Fruit fly (Drosophila melanogaster) whole organism, embryonic: ENCODE data around the gene gig.
A peak's percentile ranks its signal among the peaks of the same experiment; 100 is the strongest.

Experiments used
- Abd-B ChIP-seq: fragments of 200-800 bp; sonication (Bioruptor generic); optimal IDR thresholded peaks from 2 replicates; lab custom pipeline; 2018; ENCODE audit warnings: missing biosample characterization, mild to moderate bottlenecking, missing genetic modification characterization, moderate library complexity
- Atf3 ChIP-seq: fragments of 200-800 bp; sonication (Bioruptor generic); optimal IDR thresholded peaks from 3 replicates; lab custom pipeline; 2016; ENCODE audit warnings: missing biosample characterization, missing genetic modification characterization
- CG10321 ChIP-seq: fragments of 200-800 bp; sonication (Bioruptor generic); IDR thresholded peaks from 2 replicates; pipeline ENCODE4 v1.3.6; 2022; ENCODE audit warnings: missing biosample characterization, missing genetic modification characterization
- CG10654 ChIP-seq: fragments of 200-800 bp; sonication (Bioruptor generic); optimal IDR thresholded peaks from 2 replicates; lab custom pipeline; 2016; ENCODE audit warnings: missing biosample characterization, missing genetic modification characterization
- CG11504 ChIP-seq: fragments of 200-800 bp; sonication (Bioruptor generic); optimal IDR thresholded peaks from 3 replicates; lab custom pipeline; 2019; ENCODE audit warnings: missing biosample characterization, mild to moderate bottlenecking, missing genetic modification characterization, moderate library complexity
- CG13296 ChIP-seq: fragments of 200-800 bp; sonication (Bioruptor generic); optimal IDR thresholded peaks from 3 replicates; lab custom pipeline; 2018; ENCODE audit warnings: missing biosample characterization, mild to moderate bottlenecking, missing genetic modification characterization
- CG14014 ChIP-seq: fragments of 200-800 bp; sonication (Bioruptor generic); IDR thresholded peaks from 2 replicates; pipeline ENCODE4 v1.3.6; 2022; ENCODE audit warnings: missing biosample characterization, missing genetic modification characterization
- CG15601 ChIP-seq: fragments of 200-800 bp; sonication (Bioruptor generic); optimal IDR thresholded peaks from 3 replicates; lab custom pipeline; 2019; ENCODE audit warnings: missing biosample characterization, mild to moderate bottlenecking, missing genetic modification characterization, moderate library complexity
- CG15696 ChIP-seq: fragments of 200-800 bp; sonication (Bioruptor generic); optimal IDR thresholded peaks from 2 replicates; lab custom pipeline; 2019; ENCODE audit warnings: missing biosample characterization, mild to moderate bottlenecking, missing genetic modification characterization, moderate library complexity
- CG16779 ChIP-seq: fragments of 200-800 bp; sonication (Bioruptor generic); IDR thresholded peaks from 2 replicates; pipeline ENCODE4 v1.3.6; 2022; ENCODE audit warnings: missing biosample characterization, missing genetic modification characterization
- CG17359 ChIP-seq: fragments of 200-800 bp; sonication (Bioruptor generic); optimal IDR thresholded peaks from 3 replicates; lab custom pipeline; 2018; ENCODE audit warnings: missing biosample characterization, mild to moderate bottlenecking, missing genetic modification characterization, moderate library complexity
- CG17361 ChIP-seq: fragments of 200-800 bp; sonication (Bioruptor generic); IDR thresholded peaks from 3 replicates; pipeline ENCODE4 v1.3.6; 2022; ENCODE audit warnings: missing biosample characterization, missing genetic modification characterization
- CG17385 ChIP-seq: fragments of 200-800 bp; sonication (Bioruptor generic); optimal IDR thresholded peaks from 3 replicates; lab custom pipeline; 2018; ENCODE audit warnings: missing biosample characterization, mild to moderate bottlenecking, missing genetic modification characterization
- CG17829 ChIP-seq: fragments of 200-800 bp; optimal IDR thresholded peaks from 2 replicates; lab custom pipeline; 2019; ENCODE audit warnings: missing biosample characterization, mild to moderate bottlenecking, missing genetic modification characterization, moderate library complexity
- CG32767 ChIP-seq: fragments of 200-800 bp; sonication (Bioruptor generic); IDR thresholded peaks from 2 replicates; pipeline ENCODE4 v1.3.6; 2022; ENCODE audit warnings: missing biosample characterization, missing genetic modification characterization
- CG3726 ChIP-seq: fragments of 200-800 bp; sonication (Bioruptor generic); IDR thresholded peaks from 3 replicates; pipeline ENCODE4, ENCODE4 v1.3.6; 2022; ENCODE audit warnings: missing biosample characterization, missing genetic modification characterization
- CG4282 ChIP-seq: fragments of 200-800 bp; sonication (Bioruptor generic); optimal IDR thresholded peaks from 2 replicates; lab custom pipeline; 2016; ENCODE audit warnings: missing biosample characterization, missing genetic modification characterization
- CG4328 ChIP-seq: fragments of 200-800 bp; sonication (Bioruptor generic); optimal IDR thresholded peaks from 3 replicates; lab custom pipeline; 2017; ENCODE audit warnings: missing biosample characterization, missing genetic modification reagents, missing genetic modification characterization
- CG4404 ChIP-seq: fragments of 200-800 bp; sonication (Bioruptor generic); IDR thresholded peaks from 2 replicates; pipeline ENCODE4 v1.3.6; 2022; ENCODE audit warnings: missing biosample characterization, missing genetic modification characterization
- CG4424 ChIP-seq: fragments of 200-800 bp; sonication (Bioruptor generic); optimal IDR thresholded peaks from 3 replicates; lab custom pipeline; 2016; ENCODE audit warnings: missing biosample characterization, missing genetic modification characterization
- CG9609 ChIP-seq: fragments of 200-800 bp; sonication (Bioruptor generic); optimal IDR thresholded peaks from 3 replicates; lab custom pipeline; 2016; ENCODE audit warnings: missing biosample characterization, missing genetic modification characterization
- Camta ChIP-seq: fragments of 200-800 bp; sonication (Bioruptor generic); optimal IDR thresholded peaks from 2 replicates; lab custom pipeline; 2016; ENCODE audit warnings: missing biosample characterization, missing genetic modification characterization
- D ChIP-seq, 2 experiments: fragments of 200-800 bp in 1 of 2; fragments of >200 bp in 1 of 2; sonication (Bioruptor generic) in 1 of 2; optimal IDR thresholded peaks; 2 replicates in 1 of 2; 3 replicates in 1 of 2; lab custom pipeline; 2017; ENCODE audit warnings: mild to moderate bottlenecking in 1 of 2, missing biosample characterization in 1 of 2, missing genetic modification characterization in 1 of 2, missing genetic modification reagents in 1 of 2
- Dip3 ChIP-seq: fragments of 200-800 bp; sonication (Bioruptor generic); optimal IDR thresholded peaks from 3 replicates; lab custom pipeline; 2016; ENCODE audit warnings: missing biosample characterization, missing genetic modification characterization
- Ets65A ChIP-seq: fragments of 200-800 bp; sonication (Bioruptor generic); peaks from one replicate; lab custom pipeline; 2016; ENCODE audit warnings: missing biosample characterization, missing genetic modification characterization
- Fer1 ChIP-seq: fragments of 200-800 bp; sonication (Bioruptor generic); optimal IDR thresholded peaks from 2 replicates; lab custom pipeline; 2017; ENCODE audit warnings: missing biosample characterization, mild to moderate bottlenecking, missing genetic modification characterization
- HHEX ChIP-seq: fragments of 200-800 bp; sonication (Bioruptor generic); optimal IDR thresholded peaks from 3 replicates; lab custom pipeline; 2017; ENCODE audit warnings: missing biosample characterization, mild to moderate bottlenecking, missing genetic modification characterization, missing genetic modification reagents
- HLH3B ChIP-seq: fragments of 200-800 bp; sonication (Bioruptor generic); IDR thresholded peaks from 2 replicates; pipeline ENCODE4 v1.3.6; 2022; ENCODE audit warnings: missing biosample characterization, missing genetic modification characterization
- NFAT ChIP-seq: fragments of 200-800 bp; sonication (Bioruptor generic); IDR thresholded peaks from 2 replicates; pipeline ENCODE4 v1.3.6; 2022; ENCODE audit warnings: missing biosample characterization, missing genetic modification characterization
- Oli ChIP-seq: fragments of 200-800 bp; sonication (Bioruptor generic); optimal IDR thresholded peaks from 2 replicates; lab custom pipeline; 2018; ENCODE audit warnings: missing biosample characterization, mild to moderate bottlenecking, missing genetic modification characterization, moderate library complexity
- Sox102F ChIP-seq: fragments of 200-800 bp; sonication (Bioruptor generic); optimal IDR thresholded peaks from 2 replicates; lab custom pipeline; 2018; ENCODE audit warnings: missing biosample characterization, mild to moderate bottlenecking, missing genetic modification characterization, moderate library complexity
- Sry-δ ChIP-seq: fragments of 200-800 bp; sonication (Bioruptor generic); optimal IDR thresholded peaks from 2 replicates; lab custom pipeline; 2016; ENCODE audit warnings: missing biosample characterization, missing genetic modification characterization
- al ChIP-seq: fragments of 200-800 bp; sonication (Bioruptor generic); IDR thresholded peaks from 2 replicates; pipeline ENCODE4 v1.3.6; 2022; ENCODE audit warnings: missing biosample characterization, missing genetic modification characterization
- bigmax ChIP-seq: fragments of 200-800 bp; sonication (Bioruptor generic); optimal IDR thresholded peaks from 2 replicates; lab custom pipeline; 2018; ENCODE audit warnings: missing biosample characterization, mild to moderate bottlenecking, missing genetic modification characterization
- cato ChIP-seq: fragments of 200-800 bp; sonication (Bioruptor generic); optimal IDR thresholded peaks from 2 replicates; lab custom pipeline; 2016; ENCODE audit warnings: missing biosample characterization, missing genetic modification characterization, borderline replicate concordance
- ci ChIP-seq: fragments of 200-800 bp; sonication (Bioruptor generic); IDR thresholded peaks from 3 replicates; pipeline ENCODE4 v1.3.6; 2022; ENCODE audit warnings: missing biosample characterization, missing genetic modification characterization
- crol ChIP-seq: fragments of 200-800 bp; sonication (Bioruptor generic); IDR thresholded peaks from 2 replicates; pipeline ENCODE4 v1.3.6; 2022; ENCODE audit warnings: missing biosample characterization, missing genetic modification characterization
- eyg ChIP-seq: fragments of 200-800 bp; sonication (Bioruptor generic); optimal IDR thresholded peaks from 3 replicates; lab custom pipeline; 2016; ENCODE audit warnings: missing biosample characterization, missing genetic modification characterization
- fu2 ChIP-seq: fragments of 200-800 bp; sonication (Bioruptor generic); optimal IDR thresholded peaks from 2 replicates; lab custom pipeline; 2016; ENCODE audit warnings: missing biosample characterization, missing genetic modification characterization
- gce ChIP-seq: fragments of 200-800 bp; sonication (Bioruptor generic); IDR thresholded peaks from 3 replicates; pipeline ENCODE4 v1.3.6; 2022; ENCODE audit warnings: missing biosample characterization, missing genetic modification characterization
- gem ChIP-seq: fragments of 200-800 bp; sonication (Bioruptor generic); optimal IDR thresholded peaks from 2 replicates; lab custom pipeline; 2019; ENCODE audit warnings: missing biosample characterization, mild to moderate bottlenecking, missing genetic modification characterization, moderate library complexity
- ind ChIP-seq: fragments of 200-800 bp; sonication (Bioruptor generic); optimal IDR thresholded peaks from 3 replicates; lab custom pipeline; 2016; ENCODE audit warnings: missing biosample characterization, missing genetic modification characterization
- knrl ChIP-seq: fragments of 200-800 bp; sonication (Bioruptor generic); IDR thresholded peaks from 3 replicates; pipeline ENCODE4 v1.3.6; 2022; ENCODE audit warnings: missing biosample characterization, missing genetic modification characterization; ENCODE audit not compliant: partially characterized antibody
- prd ChIP-seq, 3 experiments: fragments of >200 bp in 2 of 3; fragments of 200-800 bp in 1 of 3; sonication (Bioruptor generic) in 1 of 3; optimal IDR thresholded peaks in 2 of 3; IDR thresholded peaks in 1 of 3; 2 replicates in 2 of 3; 3 replicates in 1 of 3; pipeline versions ENCODE4 v1.3.6 to Lab custom; 2017 to 2022; ENCODE audit warnings: missing biosample characterization in 1 of 3, missing genetic modification characterization in 1 of 3
- psq ChIP-seq: fragments of 200-800 bp; sonication (Bioruptor generic); optimal IDR thresholded peaks from 2 replicates; lab custom pipeline; 2017; ENCODE audit warnings: missing biosample characterization, missing genetic modification characterization
- row ChIP-seq: fragments of 200-800 bp; sonication (Bioruptor generic); IDR thresholded peaks from 3 replicates; pipeline ENCODE4 v1.3.6; 2022; ENCODE audit warnings: missing biosample characterization, missing genetic modification characterization
- scrt ChIP-seq: fragments of 200-800 bp; sonication (Bioruptor generic); optimal IDR thresholded peaks from 2 replicates; lab custom pipeline; 2018; ENCODE audit warnings: missing biosample characterization, mild to moderate bottlenecking, missing genetic modification characterization, moderate library complexity
- wdn ChIP-seq: fragments of 200-800 bp; sonication (Bioruptor generic); IDR thresholded peaks from 2 replicates; pipeline ENCODE4 v1.3.6; 2022; ENCODE audit warnings: missing biosample characterization, missing genetic modification characterization
- zfh1 ChIP-seq: fragments of 200-800 bp; sonication (Bioruptor generic); IDR thresholded peaks from 3 replicates; pipeline ENCODE4 v1.3.6; 2022; ENCODE audit warnings: missing biosample characterization, missing genetic modification characterization

Gene gig

dm6 chr3L:20183345-20184088, 54.5 kb downstream of the gig start (continued):
- TF ChIP-seq CG3726 (GFP tag; lab: Robert Waterston, UW) (no peak), CG4404 (GFP tag; lab: Robert Waterston, UW) (peak; percentile 29; the same call in 1 of the 2 replicates), CG10321 (GFP tag; lab: Robert Waterston, UW) (no peak), prd (optimal IDR thresholded peaks at IDR 0.05; lab: Kevin White, UChicago) (no peak), prd (GFP tag; IDR thresholded peaks at IDR 0.05; lab: Robert Waterston, UW) (peak; percentile 58; the same call in 1 of the 3 replicates), crol (GFP tag; lab: Robert Waterston, UW) (peak; percentile 86), eyg (GFP tag; lab: Kevin White, UChicago) (no peak), Sox102F (GFP tag; lab: Kevin White, UChicago) (peak; percentile 69), psq (no peak), CG17359 (tag; lab: Kevin White, UChicago) (peak; percentile 58), CG4328 (GFP tag; lab: Kevin White, UChicago) (no peak), Oli (tag; lab: Kevin White, UChicago) (peak; percentile 48), wdn (0 out of 2 replicates have a peak, but pooled peaks have one; percentile 8), knrl (GFP tag; lab: Robert Waterston, UW) (no peak), HHEX (GFP tag; lab: Kevin White, UChicago) (peak; percentile 48), zfh1 (0 out of 3 replicates have a peak, but pooled peaks have one; percentile 40), gce (GFP tag; lab: Robert Waterston, UW) (no peak), CG9609 (GFP tag; lab: Kevin White, UChicago) (no peak), Atf3 (no peak), Fer1 (GFP tag; lab: Kevin White, UChicago) (peak; percentile 53), bigmax (no peak), Abd-B (GFP tag; lab: Kevin White, UChicago) (peak; percentile 39), NFAT (GFP tag; lab: Robert Waterston, UW) (no peak), CG4424 (GFP tag; lab: Kevin White, UChicago) (peak; percentile 60), CG16779 (no peak), CG11504 (peak; percentile 70), CG15696 (tag; lab: Kevin White, UChicago) (peak; percentile 38), CG4282 (GFP tag; lab: Kevin White, UChicago) (no peak), Sry-δ (peak; percentile 7), CG14014 (GFP tag; lab: Robert Waterston, UW) (no peak), scrt (GFP tag; lab: Kevin White, UChicago) (peak; percentile 14), CG13296 (GFP tag; lab: Kevin White, UChicago) (peak; percentile 35), CG10654 (GFP tag; lab: Kevin White, UChicago) (peak; percentile 50), Dip3 (GFP tag; lab: Kevin White, UChicago) (peak; percentile 12), D (optimal IDR thresholded peaks at IDR 0.05; lab: Kevin White, UChicago) (no peak), D (GFP tag; optimal IDR thresholded peaks at IDR 0.05; lab: Kevin White, UChicago) (peak; percentile 8), CG17829 (tag; lab: Kevin White, UChicago) (peak; percentile 18), ind (GFP tag; lab: Kevin White, UChicago) (peak; percentile 50), CG32767 (GFP tag; lab: Robert Waterston, UW) (no peak), CG17361 (peak; percentile 61; the same call in 2 of the 3 replicates), CG17385 (peak; percentile 48), gem (peak; percentile 75), HLH3B (peak; percentile 42; the same call in 1 of the 2 replicates), ci (GFP tag; lab: Robert Waterston, UW) (no peak), al (GFP tag; lab: Robert Waterston, UW) (peak; percentile 51), Camta (peak; percentile 24), fu2 (peak; percentile 2), row (GFP tag; lab: Robert Waterston, UW) (peak; percentile 71), Ets65A (GFP tag; lab: Kevin White, UChicago) (peak; percentile 60), cato (GFP tag; lab: Kevin White, UChicago) (peak; percentile 18), CG15601 (tag; lab: Kevin White, UChicago) (no peak)
